Worm (Caenorhabditis elegans) whole organism, L4 larva: ENCODE results near the gene str-217.

Source experiments
- D1046.2 ChIP-seq: fragments of 200-800 bp; sonication (Bioruptor generic); IDR thresholded peaks from 2 replicates; pipeline ENCODE4 v1.3.6; 2022; ENCODE audit warnings: missing genetic modification characterization, missing compliant biosample characterization
- F26F4.8 ChIP-seq: fragments of 200-800 bp; sonication (Bioruptor generic); conservative IDR thresholded peaks from 2 replicates; pipeline ENCODE4 v1.3.6; 2022; ENCODE audit warnings: missing genetic modification characterization, missing compliant biosample characterization
- F44E2.7 ChIP-seq: fragments of 200-800 bp; sonication (Bioruptor generic); IDR thresholded peaks from 2 replicates; pipeline ENCODE4 v2.1.2; 2022; ENCODE audit warnings: missing genetic modification characterization, missing compliant biosample characterization
- T26A8.4 ChIP-seq: fragments of 200-800 bp; sonication (Bioruptor generic); IDR thresholded peaks from 2 replicates; pipeline ENCODE4 v1.3.6; 2022; ENCODE audit warnings: missing genetic modification characterization, missing compliant biosample characterization
- Y105C5A.15 ChIP-seq: fragments of 200-800 bp; sonication (Bioruptor generic); IDR thresholded peaks from 2 replicates; pipeline ENCODE4 v1.3.6; 2022; ENCODE audit warnings: missing genetic modification characterization, missing compliant biosample characterization
- Y48G9A.11 ChIP-seq: fragments of 200-800 bp; sonication (Bioruptor generic); IDR thresholded peaks from 2 replicates; pipeline ENCODE4 v1.3.6; 2022; ENCODE audit warnings: missing genetic modification reagents, missing genetic modification characterization, missing compliant biosample characterization
- Y5F2A.4 ChIP-seq: fragments of 200-800 bp; sonication (Bioruptor generic); optimal IDR thresholded peaks from 2 replicates; lab custom pipeline; 2018; ENCODE audit warnings: mild to moderate bottlenecking, missing genetic modification characterization, missing compliant biosample characterization
- ZK337.2 ChIP-seq: fragments of 200-800 bp; sonication (Bioruptor generic); IDR thresholded peaks from 2 replicates; pipeline ENCODE4 v1.3.6; 2022; ENCODE audit warnings: missing genetic modification reagents, missing genetic modification characterization, missing compliant biosample characterization
- aly-2 ChIP-seq: sonication (generic microtip); optimal IDR thresholded peaks from 2 replicates; lab custom pipeline; 2018; ENCODE audit warnings: missing biosample characterization, missing genetic modification characterization
- ceh-20 ChIP-seq: fragments of 200-800 bp; sonication (Bioruptor generic); IDR thresholded peaks from 2 replicates; pipeline ENCODE4 v1.3.6; 2022; ENCODE audit warnings: missing genetic modification reagents, missing genetic modification characterization, missing compliant biosample characterization
- ceh-32 ChIP-seq: sonication (generic microtip); optimal IDR thresholded peaks from 2 replicates; lab custom pipeline; 2016; ENCODE audit warnings: mild to moderate bottlenecking, missing genetic modification characterization, missing compliant biosample characterization; ENCODE audit not compliant: poor library complexity
- ceh-62 ChIP-seq: sonication (generic microtip); optimal IDR thresholded peaks from 2 replicates; lab custom pipeline; 2017; ENCODE audit warnings: missing biosample characterization, missing genetic modification characterization
- ces-1 ChIP-seq: fragments of 150-350 bp; sonication (generic microtip); optimal IDR thresholded peaks from 4 replicates; lab custom pipeline; 2014; ENCODE audit warnings: missing biosample characterization, missing genetic modification reagents, missing genetic modification characterization
- cey-2 ChIP-seq: sonication (generic microtip); optimal IDR thresholded peaks from 3 replicates; lab custom pipeline; 2017; ENCODE audit warnings: missing genetic modification characterization, mild to moderate bottlenecking, missing compliant biosample characterization, antibody characterized with exemption, borderline replicate concordance; ENCODE audit not compliant: insufficient read depth
- daf-8 ChIP-seq: fragments of 200-800 bp; sonication (Bioruptor generic); IDR thresholded peaks from 2 replicates; pipeline ENCODE4 v1.3.6; 2022; ENCODE audit warnings: missing genetic modification characterization, missing compliant biosample characterization
- dmd-6 ChIP-seq: fragments of 200-800 bp; sonication (Bioruptor generic); IDR thresholded peaks from 2 replicates; pipeline ENCODE4 v1.3.6; 2022; ENCODE audit warnings: missing genetic modification reagents, missing genetic modification characterization, missing compliant biosample characterization
- dpl-1 ChIP-seq: fragments of 150-350 bp; optimal IDR thresholded peaks from 2 replicates; lab custom pipeline; 2014; ENCODE audit warnings: missing biosample characterization, missing genetic modification reagents, missing genetic modification characterization
- duxl-1 ChIP-seq: sonication (generic microtip); optimal IDR thresholded peaks from 2 replicates; lab custom pipeline; 2016; ENCODE audit warnings: mild to moderate bottlenecking, missing genetic modification characterization, moderate library complexity, missing compliant biosample characterization; ENCODE audit not compliant: poor library complexity
- egl-43 ChIP-seq: fragments of 200-800 bp; sonication (Bioruptor generic); IDR thresholded peaks from 2 replicates; pipeline ENCODE4 v1.3.6; 2022; ENCODE audit warnings: missing genetic modification reagents, missing genetic modification characterization, missing compliant biosample characterization
- fos-1 ChIP-seq: fragments of 150-350 bp; optimal IDR thresholded peaks from 2 replicates; lab custom pipeline; 2014; ENCODE audit warnings: missing biosample characterization, missing genetic modification characterization
- gei-8 ChIP-seq: fragments of 200-800 bp; sonication (Bioruptor generic); optimal IDR thresholded peaks from 2 replicates; lab custom pipeline; 2018; ENCODE audit warnings: mild to moderate bottlenecking, missing genetic modification characterization, missing compliant biosample characterization
- hlh-11 ChIP-seq: fragments of 200-800 bp; sonication (Bioruptor generic); optimal IDR thresholded peaks from 2 replicates; lab custom pipeline; 2018; ENCODE audit warnings: mild to moderate bottlenecking, missing genetic modification characterization, missing compliant biosample characterization
- hmg-1.1 ChIP-seq: fragments of 200-800 bp; sonication (Bioruptor generic); IDR thresholded peaks from 2 replicates; pipeline ENCODE4 v1.3.6; 2022; ENCODE audit warnings: missing genetic modification reagents, missing genetic modification characterization, missing compliant biosample characterization
- lin-1 ChIP-seq: fragments of 200-800 bp; sonication (Bioruptor generic); IDR thresholded peaks from 2 replicates; pipeline ENCODE4 v1.3.6; 2022; ENCODE audit warnings: missing genetic modification reagents, missing genetic modification characterization, missing compliant biosample characterization
- lin-13 ChIP-seq: fragments of 150-350 bp; optimal IDR thresholded peaks from 2 replicates; lab custom pipeline; 2014; ENCODE audit warnings: missing biosample characterization, missing genetic modification reagents, missing genetic modification characterization
- lin-29 ChIP-seq: fragments of 200-800 bp; sonication (Bioruptor generic); IDR thresholded peaks from 2 replicates; pipeline ENCODE4 v1.3.6; 2022; ENCODE audit warnings: missing genetic modification reagents, missing genetic modification characterization, missing compliant biosample characterization
- lin-38 ChIP-seq: fragments of 200-800 bp; sonication (Bioruptor generic); IDR thresholded peaks from 2 replicates; pipeline ENCODE4 v1.3.6; 2022; ENCODE audit warnings: missing genetic modification reagents, missing genetic modification characterization, missing compliant biosample characterization
- lin-39 ChIP-seq: fragments of 150-350 bp; optimal IDR thresholded peaks from 2 replicates; lab custom pipeline; 2014; ENCODE audit warnings: missing biosample characterization, missing genetic modification reagents, missing genetic modification characterization
- lir-3 ChIP-seq: sonication (generic microtip); optimal IDR thresholded peaks from 2 replicates; lab custom pipeline; 2016; ENCODE audit warnings: mild to moderate bottlenecking, missing genetic modification characterization, missing compliant biosample characterization
- lsy-2 ChIP-seq, 2 experiments: fragments of 150-350 bp in 1 of 2; sonication (generic microtip) in 1 of 2; optimal IDR thresholded peaks; 2 replicates each; lab custom pipeline; 2014 to 2017; ENCODE audit warnings: missing biosample characterization in 2 of 2, missing genetic modification characterization in 2 of 2
- mdt-29 ChIP-seq: fragments of 200-800 bp; sonication (Bioruptor generic); IDR thresholded peaks from 2 replicates; pipeline ENCODE4 v1.3.6; 2022; ENCODE audit warnings: missing genetic modification reagents, missing genetic modification characterization, missing compliant biosample characterization
- mes-2 ChIP-seq: sonication (generic microtip); optimal IDR thresholded peaks from 2 replicates; lab custom pipeline; 2016; ENCODE audit warnings: missing genotype, mild to moderate bottlenecking, missing genetic modification characterization, missing compliant biosample characterization; ENCODE audit not compliant: poor library complexity, severe bottlenecking
- mxl-2 ChIP-seq: fragments of 200-800 bp; sonication (Bioruptor generic); conservative IDR thresholded peaks from 2 replicates; pipeline ENCODE4 v1.3.6; 2022; ENCODE audit warnings: missing genetic modification reagents, missing genetic modification characterization, missing compliant biosample characterization
- nhr-10 ChIP-seq: fragments of 150-350 bp; optimal IDR thresholded peaks from 2 replicates; lab custom pipeline; 2014; ENCODE audit warnings: missing biosample characterization, missing genetic modification characterization
- nhr-28 ChIP-seq: fragments of 150-350 bp; optimal IDR thresholded peaks from 2 replicates; lab custom pipeline; 2014; ENCODE audit warnings: missing biosample characterization, missing genetic modification characterization
- nhr-41 ChIP-seq: fragments of 200-800 bp; sonication (Bioruptor generic); IDR thresholded peaks from 2 replicates; pipeline ENCODE4 v1.3.6; 2022; ENCODE audit warnings: missing genetic modification reagents, missing genetic modification characterization, missing compliant biosample characterization
- nhr-48 ChIP-seq: sonication (generic microtip); optimal IDR thresholded peaks from 2 replicates; lab custom pipeline; 2016; ENCODE audit warnings: mild to moderate bottlenecking, missing genetic modification characterization, missing compliant biosample characterization
- nhr-76 ChIP-seq: fragments of 150-350 bp; optimal IDR thresholded peaks from 2 replicates; lab custom pipeline; 2014; ENCODE audit warnings: missing biosample characterization, missing genetic modification characterization
- pha-4 ChIP-seq, 2 experiments: fragments of 150-350 bp in 1 of 2; fragments of 200-800 bp in 1 of 2; sonication (Bioruptor generic) in 1 of 2; IDR thresholded peaks in 1 of 2; optimal IDR thresholded peaks in 1 of 2; 2 replicates each; pipeline versions ENCODE4 v1.3.6 to Lab custom; 2014 to 2022; ENCODE audit warnings: missing genetic modification characterization in 2 of 2, missing genetic modification reagents in 2 of 2, missing biosample characterization in 1 of 2, missing compliant biosample characterization in 1 of 2
- rbr-2 ChIP-seq: sonication (generic microtip); optimal IDR thresholded peaks from 2 replicates; lab custom pipeline; 2016; ENCODE audit warnings: missing genotype, missing genetic modification characterization, missing compliant biosample characterization
- skn-1 ChIP-seq: fragments of 150-350 bp; optimal IDR thresholded peaks from 2 replicates; lab custom pipeline; 2014; ENCODE audit warnings: missing biosample characterization, missing genetic modification characterization
- snpc-4 ChIP-seq: fragments of 150-350 bp; optimal IDR thresholded peaks from 2 replicates; lab custom pipeline; 2014; ENCODE audit warnings: missing biosample characterization, missing genetic modification characterization
- tra-1 ChIP-seq: fragments of 200-800 bp; sonication (Bioruptor generic); IDR thresholded peaks from 2 replicates; pipeline ENCODE4 v1.3.6; 2022; ENCODE audit warnings: missing genetic modification reagents, missing genetic modification characterization, missing compliant biosample characterization
- unc-62 ChIP-seq, 3 experiments: fragments of 150-350 bp in 1 of 3; sonication (generic microtip); optimal IDR thresholded peaks in 2 of 3; peaks in 1 of 3; 1 replicate in 1 of 3; 2 replicates in 2 of 3; lab custom pipeline; 2014 to 2017; ENCODE audit warnings: missing biosample characterization in 3 of 3, missing genetic modification characterization in 3 of 3, missing genetic modification reagents in 3 of 3, missing genotype in 1 of 3
- vab-7 ChIP-seq: fragments of 200-800 bp; sonication (Bioruptor generic); IDR thresholded peaks from 2 replicates; pipeline ENCODE4 v1.3.6; 2022; ENCODE audit warnings: missing genetic modification reagents, missing genetic modification characterization, missing compliant biosample characterization
- zag-1 ChIP-seq: fragments of 150-350 bp; optimal IDR thresholded peaks from 2 replicates; lab custom pipeline; 2014; ENCODE audit warnings: missing biosample characterization, missing genetic modification characterization
- zip-11 ChIP-seq: fragments of 200-800 bp; sonication (Bioruptor generic); IDR thresholded peaks from 2 replicates; pipeline ENCODE4 v1.3.6; 2022; ENCODE audit warnings: missing genetic modification characterization, missing compliant biosample characterization
- ztf-7 ChIP-seq: fragments of 150-350 bp; optimal IDR thresholded peaks from 2 replicates; lab custom pipeline; 2014; ENCODE audit warnings: missing biosample characterization, missing genetic modification characterization

The str-217 gene

ce11 chrV:16966636-16967035 is 33.5 kb downstream of the str-217 start, which contains the start of gene fbxa-90:
fbxa-90 (plus strand) TSS chrV:16966814.
- TF ChIP-seq fos-1 (tag; lab: Kevin White, UChicago) (no peak), pha-4 (GFP tag; IDR thresholded peaks at IDR 0.05; lab: Robert Waterston, UW) (no peak), pha-4 (tag; optimal IDR thresholded peaks at IDR 0.05; lab: Kevin White, UChicago) (no peak), rbr-2 (tag; lab: Kevin White, UChicago) (no peak), Y48G9A.11 (no peak), nhr-28 (peak; percentile 0), nhr-48 (no peak), lin-29 (GFP tag; lab: Robert Waterston, UW) (no peak), lsy-2 (tag; optimal IDR thresholded peaks at IDR 0.05; lab: Kevin White, UChicago) (no peak), ztf-7 (tag; lab: Kevin White, UChicago) (no peak), hmg-1.1 (GFP tag; lab: Robert Waterston, UW) (peak; percentile 11; the same call in 1 of the 2 replicates), duxl-1 (tag; lab: Kevin White, UChicago) (no peak), vab-7 (GFP tag; lab: Robert Waterston, UW) (no peak), dpl-1 (GFP tag; lab: Kevin White, UChicago) (peak; percentile 6), unc-62 (GFP tag; optimal IDR thresholded peaks at IDR 0.05 in 1 of 2; lab: Kevin White, UChicago) (peak in 1 of 2 experiments; percentile 34), unc-62 (tag; optimal IDR thresholded peaks at IDR 0.05; lab: Kevin White, UChicago) (no peak)

ce11 chrV:16965655-16966054 is 34.4 kb downstream of the str-217 start, which contains the start of gene efl-1:
efl-1 (minus strand) TSS chrV:16965675.
- TF ChIP-seq nhr-76 (tag; lab: Kevin White, UChicago) (peak; percentile 4), zip-11 (GFP tag; lab: Robert Waterston, UW) (no peak), dmd-6 (GFP tag; lab: Robert Waterston, UW) (no peak; the same call in none of the 2 replicates), cey-2 (tag; lab: Kevin White, UChicago) (no peak), ces-1 (peak; percentile 45), lin-1 (GFP tag; lab: Robert Waterston, UW) (no peak), egl-43 (GFP tag; lab: Robert Waterston, UW) (peak; percentile 51; the same call in 1 of the 2 replicates), Y5F2A.4 (GFP tag; lab: Kevin White, UChicago) (no peak), tra-1 (GFP tag; lab: Robert Waterston, UW) (no peak), skn-1 (tag; lab: Kevin White, UChicago) (no peak), F26F4.8 (no peak), ceh-20 (peak; percentile 90), T26A8.4 (no peak; the same call in 1 of the 2 replicates), ceh-32 (tag; lab: Kevin White, UChicago) (no peak), mdt-29 (GFP tag; lab: Robert Waterston, UW) (peak; percentile 64; the same call in 1 of the 2 replicates), gei-8 (GFP tag; lab: Kevin White, UChicago) (no peak), ceh-62 (no peak), aly-2 (tag; lab: Kevin White, UChicago) (no peak), ztf-7 (tag; lab: Kevin White, UChicago) (peak; percentile 80), daf-8 (GFP tag; lab: Robert Waterston, UW) (no peak), ZK337.2 (GFP tag; lab: Robert Waterston, UW) (no peak), pha-4 (GFP tag; IDR thresholded peaks at IDR 0.05; lab: Robert Waterston, UW) (peak; percentile 43; the same call in 1 of the 2 replicates), pha-4 (tag; optimal IDR thresholded peaks at IDR 0.05; lab: Kevin White, UChicago) (peak; percentile 34), D1046.2 (GFP tag; lab: Robert Waterston, UW) (no peak), mes-2 (tag; lab: Kevin White, UChicago) (peak; percentile 94), duxl-1 (tag; lab: Kevin White, UChicago) (peak; percentile 95), lir-3 (no peak), nhr-10 (no peak), hlh-11 (tag; lab: Kevin White, UChicago) (peak; percentile 77), F44E2.7 (GFP tag; lab: Robert Waterston, UW) (no peak), lin-38 (GFP tag; lab: Robert Waterston, UW) (peak; percentile 99), zag-1 (tag; lab: Kevin White, UChicago) (no peak), Y105C5A.15 (no peak), snpc-4 (tag; lab: Kevin White, UChicago) (peak; percentile 77), lin-39 (tag; lab: Kevin White, UChicago) (no peak), mxl-2 (no peak), lin-13 (GFP tag; lab: Kevin White, UChicago) (peak; percentile 71), nhr-41 (no peak), hmg-1.1 (GFP tag; lab: Robert Waterston, UW) (peak; percentile 84)
